Fruit fly (Drosophila melanogaster) whole organism, embryonic: ENCODE results near the gene Bcat.

Experiments
- Atf-2 ChIP-seq: fragments of 200-800 bp; sonication (Bioruptor generic); optimal IDR thresholded peaks from 2 replicates; lab custom pipeline; 2016; ENCODE audit warnings: missing biosample characterization, missing genetic modification characterization
- Blimp-1 ChIP-seq: fragments of 200-800 bp; sonication (Bioruptor generic); optimal IDR thresholded peaks from 3 replicates; lab custom pipeline; 2018; ENCODE audit warnings: missing biosample characterization, missing genetic modification characterization, mild to moderate bottlenecking, moderate library complexity, missing genetic modification reagents
- CG10147 ChIP-seq: fragments of 200-800 bp; sonication (Bioruptor generic); optimal IDR thresholded peaks from 2 replicates; lab custom pipeline; 2019; ENCODE audit warnings: missing biosample characterization, mild to moderate bottlenecking, missing genetic modification characterization, moderate library complexity
- CG10209 ChIP-seq: fragments of 200-800 bp; sonication (Bioruptor generic); optimal IDR thresholded peaks from 3 replicates; lab custom pipeline; 2017; ENCODE audit warnings: missing biosample characterization, mild to moderate bottlenecking, missing genetic modification characterization, missing genetic modification reagents
- CG11247 ChIP-seq: fragments of 200-800 bp; sonication (Bioruptor generic); IDR thresholded peaks from 2 replicates; pipeline ENCODE4 v1.3.6; 2022; ENCODE audit warnings: missing biosample characterization, missing genetic modification characterization
- CG11696 ChIP-seq: fragments of 200-800 bp; sonication (Bioruptor generic); IDR thresholded peaks from 2 replicates; pipeline ENCODE4 v1.3.6; 2022; ENCODE audit warnings: missing biosample characterization, missing genetic modification characterization
- CG12744 ChIP-seq: fragments of 200-800 bp; sonication (Bioruptor generic); optimal IDR thresholded peaks from 2 replicates; lab custom pipeline; 2016; ENCODE audit warnings: missing biosample characterization, missing genetic modification characterization
- CG12769 ChIP-seq: fragments of 200-800 bp; sonication (Bioruptor generic); optimal IDR thresholded peaks from 2 replicates; lab custom pipeline; 2019; ENCODE audit warnings: missing biosample characterization, mild to moderate bottlenecking, missing genetic modification characterization, moderate library complexity
- CG13424 ChIP-seq: fragments of 200-800 bp; sonication (Bioruptor generic); optimal IDR thresholded peaks from 2 replicates; lab custom pipeline; 2019; ENCODE audit warnings: missing biosample characterization, mild to moderate bottlenecking, missing genetic modification characterization, moderate library complexity
- CG13894 ChIP-seq: fragments of 200-800 bp; sonication (Bioruptor generic); optimal IDR thresholded peaks from 3 replicates; lab custom pipeline; 2018; ENCODE audit warnings: missing biosample characterization, mild to moderate bottlenecking, missing genetic modification characterization, moderate library complexity
- CG14014 ChIP-seq: fragments of 200-800 bp; sonication (Bioruptor generic); IDR thresholded peaks from 2 replicates; pipeline ENCODE4 v1.3.6; 2022; ENCODE audit warnings: missing biosample characterization, missing genetic modification characterization
- CG15011 ChIP-seq: fragments of 200-800 bp; sonication (Bioruptor generic); optimal IDR thresholded peaks from 3 replicates; lab custom pipeline; 2018; ENCODE audit warnings: missing biosample characterization, mild to moderate bottlenecking, missing genetic modification characterization
- CG16779 ChIP-seq: fragments of 200-800 bp; sonication (Bioruptor generic); IDR thresholded peaks from 2 replicates; pipeline ENCODE4 v1.3.6; 2022; ENCODE audit warnings: missing biosample characterization, missing genetic modification characterization
- CG17359 ChIP-seq: fragments of 200-800 bp; sonication (Bioruptor generic); optimal IDR thresholded peaks from 3 replicates; lab custom pipeline; 2018; ENCODE audit warnings: missing biosample characterization, mild to moderate bottlenecking, missing genetic modification characterization, moderate library complexity
- CG18599 ChIP-seq: fragments of 200-800 bp; sonication (Bioruptor generic); optimal IDR thresholded peaks from 3 replicates; lab custom pipeline; 2017; ENCODE audit warnings: missing biosample characterization, missing genetic modification characterization, mild to moderate bottlenecking, moderate library complexity, missing genetic modification reagents
- CG2712 ChIP-seq: fragments of 200-800 bp; optimal IDR thresholded peaks from 3 replicates; lab custom pipeline; 2019; ENCODE audit warnings: missing biosample characterization, mild to moderate bottlenecking, missing genetic modification characterization, moderate library complexity
- CG30020 ChIP-seq: fragments of 200-800 bp; optimal IDR thresholded peaks from 2 replicates; lab custom pipeline; 2019; ENCODE audit warnings: missing biosample characterization, mild to moderate bottlenecking, missing genetic modification characterization, moderate library complexity
- CG31224 ChIP-seq: fragments of 200-800 bp; sonication (Bioruptor generic); IDR thresholded peaks from 2 replicates; pipeline ENCODE4 v1.3.6; 2022; ENCODE audit warnings: missing biosample characterization, missing genetic modification characterization
- CG34224 ChIP-seq: fragments of 200-800 bp; sonication (Bioruptor generic); IDR thresholded peaks from 3 replicates; pipeline ENCODE4 v1.3.6; 2022; ENCODE audit warnings: missing biosample characterization, missing genetic modification characterization; ENCODE audit not compliant: partially characterized antibody
- CG4730 ChIP-seq: fragments of 200-800 bp; sonication (Bioruptor generic); IDR thresholded peaks from 2 replicates; pipeline ENCODE4 v1.3.6; 2022; ENCODE audit warnings: missing biosample characterization, missing genetic modification characterization
- CG6654 ChIP-seq: fragments of 200-800 bp; sonication (Bioruptor generic); optimal IDR thresholded peaks from 2 replicates; lab custom pipeline; 2017; ENCODE audit warnings: missing biosample characterization, mild to moderate bottlenecking, missing genetic modification characterization
- CG7963 ChIP-seq: fragments of 200-800 bp; sonication (Bioruptor generic); IDR thresholded peaks from 3 replicates; pipeline ENCODE4 v1.3.6; 2022; ENCODE audit warnings: missing biosample characterization, missing genetic modification characterization; ENCODE audit not compliant: partially characterized antibody
- CG8944 ChIP-seq: fragments of 200-800 bp; sonication (Bioruptor generic); optimal IDR thresholded peaks from 3 replicates; lab custom pipeline; 2016; ENCODE audit warnings: missing biosample characterization, missing genetic modification characterization
- CG9727 ChIP-seq: fragments of 200-800 bp; sonication (Bioruptor generic); optimal IDR thresholded peaks from 3 replicates; lab custom pipeline; 2017; ENCODE audit warnings: missing biosample characterization, mild to moderate bottlenecking, missing genetic modification characterization
- CHES-1-like ChIP-seq: fragments of 200-800 bp; sonication (Bioruptor generic); optimal IDR thresholded peaks from 2 replicates; lab custom pipeline; 2016; ENCODE audit warnings: missing biosample characterization, missing genetic modification characterization
- CkIIα-i1 ChIP-seq: fragments of 200-800 bp; sonication (Bioruptor generic); IDR thresholded peaks from 2 replicates; pipeline ENCODE4 v1.3.6; 2022; ENCODE audit warnings: missing biosample characterization, missing genetic modification characterization
- Myb ChIP-seq: fragments of 200-800 bp; sonication (Bioruptor generic); optimal IDR thresholded peaks from 2 replicates; lab custom pipeline; 2016; ENCODE audit warnings: missing biosample characterization, missing genetic modification characterization
- Nf-YC ChIP-seq: fragments of 200-800 bp; optimal IDR thresholded peaks from 3 replicates; lab custom pipeline; 2019; ENCODE audit warnings: missing biosample characterization, mild to moderate bottlenecking, missing genetic modification characterization, moderate library complexity
- Optix ChIP-seq: fragments of 200-800 bp; sonication (Bioruptor generic); IDR thresholded peaks from 3 replicates; pipeline ENCODE4 v1.3.6; 2022; ENCODE audit warnings: missing biosample characterization, missing genetic modification characterization
- Poxn ChIP-seq: fragments of 200-800 bp; sonication (Bioruptor generic); IDR thresholded peaks from 2 replicates; pipeline ENCODE4 v1.3.6; 2022; ENCODE audit warnings: missing biosample characterization, missing genetic modification characterization
- Ptx1 ChIP-seq: fragments of 200-800 bp; sonication (Bioruptor generic); IDR thresholded peaks from 2 replicates; pipeline ENCODE4 v1.3.6; 2022; ENCODE audit warnings: missing biosample characterization, missing genetic modification characterization
- Ssrp ChIP-seq: fragments of 200-800 bp; sonication (Bioruptor generic); optimal IDR thresholded peaks from 2 replicates; lab custom pipeline; 2018; ENCODE audit warnings: missing biosample characterization, mild to moderate bottlenecking, missing genetic modification characterization, moderate library complexity
- YL-1 ChIP-seq: fragments of 200-800 bp; sonication (Bioruptor generic); optimal IDR thresholded peaks from 3 replicates; lab custom pipeline; 2017; ENCODE audit warnings: missing biosample characterization, mild to moderate bottlenecking, missing genetic modification characterization
- ab ChIP-seq: fragments of 200-800 bp; sonication (Bioruptor generic); optimal IDR thresholded peaks from 2 replicates; lab custom pipeline; 2016; ENCODE audit warnings: missing biosample characterization, missing genetic modification characterization
- ap ChIP-seq: fragments of 200-800 bp; sonication (Bioruptor generic); IDR thresholded peaks from 2 replicates; pipeline ENCODE4 v1.3.6; 2022; ENCODE audit warnings: missing biosample characterization, missing genetic modification characterization
- ash1 ChIP-seq: fragments of 200-800 bp; sonication (Bioruptor generic); optimal IDR thresholded peaks from 2 replicates; lab custom pipeline; 2018; ENCODE audit warnings: missing biosample characterization, mild to moderate bottlenecking, missing genetic modification characterization
- bowl ChIP-seq: fragments of 200-800 bp; sonication (Bioruptor generic); IDR thresholded peaks from 2 replicates; pipeline ENCODE4 v1.3.6; 2022; ENCODE audit warnings: missing biosample characterization, missing genetic modification characterization
- cad ChIP-seq: fragments of >200 bp; optimal IDR thresholded peaks from 2 replicates; lab custom pipeline; 2017; ENCODE audit warnings: missing biosample characterization, missing genetic modification characterization
- dati ChIP-seq: fragments of 200-800 bp; sonication (Bioruptor generic); IDR thresholded peaks from 2 replicates; pipeline ENCODE4 v1.3.6; 2022; ENCODE audit warnings: missing biosample characterization, missing genetic modification characterization
- dpn ChIP-seq, 2 experiments: fragments of 200-800 bp; sonication (Bioruptor generic); optimal IDR thresholded peaks; 3 replicates each; lab custom pipeline; 2016; ENCODE audit warnings: missing biosample characterization in 2 of 2, missing genetic modification characterization in 2 of 2
- fd64A ChIP-seq: fragments of 200-800 bp; sonication (Bioruptor generic); optimal IDR thresholded peaks from 3 replicates; lab custom pipeline; 2018; ENCODE audit warnings: missing biosample characterization, mild to moderate bottlenecking, missing genetic modification characterization
- gcm ChIP-seq: fragments of 200-800 bp; sonication (Bioruptor generic); optimal IDR thresholded peaks from 2 replicates; lab custom pipeline; 2019; ENCODE audit warnings: missing biosample characterization, mild to moderate bottlenecking, missing genetic modification characterization, moderate library complexity
- grn ChIP-seq: fragments of 200-800 bp; sonication (Bioruptor generic); optimal IDR thresholded peaks from 3 replicates; lab custom pipeline; 2017; ENCODE audit warnings: missing biosample characterization, missing genetic modification characterization
- hbn ChIP-seq: fragments of 200-800 bp; sonication (Bioruptor generic); IDR thresholded peaks from 2 replicates; pipeline ENCODE4 v1.3.6; 2022; ENCODE audit warnings: missing biosample characterization, missing genetic modification characterization; ENCODE audit not compliant: partially characterized antibody
- kay ChIP-seq: fragments of 200-800 bp; sonication (Bioruptor generic); optimal IDR thresholded peaks from 2 replicates; lab custom pipeline; 2016; ENCODE audit warnings: missing biosample characterization, missing genetic modification characterization
- lab ChIP-seq: fragments of 200-800 bp; sonication (Bioruptor generic); optimal IDR thresholded peaks from 3 replicates; lab custom pipeline; 2017; ENCODE audit warnings: missing biosample characterization, missing genetic modification characterization, mild to moderate bottlenecking, moderate library complexity, missing genetic modification reagents
- otp ChIP-seq: fragments of 200-800 bp; sonication (Bioruptor generic); IDR thresholded peaks from 3 replicates; pipeline ENCODE4, ENCODE4 v1.3.6; 2022; ENCODE audit warnings: missing biosample characterization, missing genetic modification characterization
- phol ChIP-seq: fragments of 200-800 bp; sonication (Bioruptor generic); optimal IDR thresholded peaks from 3 replicates; lab custom pipeline; 2018; ENCODE audit warnings: missing biosample characterization, mild to moderate bottlenecking, missing genetic modification characterization, moderate library complexity
- stc ChIP-seq: fragments of 200-800 bp; sonication (Bioruptor generic); IDR thresholded peaks from 2 replicates; pipeline ENCODE4 v1.3.6; 2022; ENCODE audit warnings: missing biosample characterization, missing genetic modification characterization
- zen2 ChIP-seq: fragments of 200-800 bp; sonication (Bioruptor generic); IDR thresholded peaks from 3 replicates; pipeline ENCODE4 v1.3.6; 2022; ENCODE audit warnings: missing biosample characterization, missing genetic modification characterization; ENCODE audit not compliant: partially characterized antibody

Bcat gene

dm6 chrX:13412941-13413613, 16.4 kb downstream of the Bcat start, which contains the start of the genes CG1998 and Set2 (continued):
- no peak for TF ChIP-seq bowl (GFP tag; lab: Robert Waterston, UW)
- TF ChIP-seq CG7963 (GFP tag; lab: Robert Waterston, UW), result no peak
- TF ChIP-seq CG10209 (GFP tag; lab: Kevin White, UChicago), result no peak
- no peak for TF ChIP-seq Blimp-1 (GFP tag; lab: Kevin White, UChicago)
- no peak for TF ChIP-seq CG12769 (tag; lab: Kevin White, UChicago)
- TF ChIP-seq hbn (GFP tag; lab: Robert Waterston, UW), result peak; percentile 34; the same call in 1 of the 2 replicates
- no peak for TF ChIP-seq ap (GFP tag; lab: Robert Waterston, UW)
- no peak for TF ChIP-seq Optix (GFP tag; lab: Robert Waterston, UW)
- TF ChIP-seq ab, result no peak
- TF ChIP-seq Atf-2 (GFP tag; lab: Kevin White, UChicago), result no peak
- TF ChIP-seq CkIIα-i1 (GFP tag; lab: Robert Waterston, UW), result no peak
- TF ChIP-seq stc, result no peak
- peak; percentile 83 for TF ChIP-seq YL-1 (GFP tag; lab: Kevin White, UChicago)
- TF ChIP-seq CG8944 (GFP tag; lab: Kevin White, UChicago), result no peak
- TF ChIP-seq lab (GFP tag; lab: Kevin White, UChicago), result no peak
- no peak for TF ChIP-seq ash1
- TF ChIP-seq dpn (GFP tag; optimal IDR thresholded peaks at IDR 0.05; lab: Kevin White, UChicago), result peak in 1 of 2 experiments; percentile 47
- peak; percentile 35 for TF ChIP-seq CG13424
- TF ChIP-seq Ptx1 (GFP tag; lab: Robert Waterston, UW), result peak; percentile 29; the same call in 1 of the 2 replicates
- no peak for TF ChIP-seq CG12744
- TF ChIP-seq phol (tag; lab: Kevin White, UChicago), result peak; percentile 54
- TF ChIP-seq Nf-YC (tag; lab: Kevin White, UChicago), result peak; percentile 55
- no peak for TF ChIP-seq CG11247 (GFP tag; lab: Robert Waterston, UW)
- TF ChIP-seq CG15011, result no peak
- no peak for TF ChIP-seq dati (GFP tag; lab: Robert Waterston, UW)
- TF ChIP-seq fd64A (GFP tag; lab: Kevin White, UChicago), result no peak
- no peak for TF ChIP-seq zen2
- no peak for TF ChIP-seq CG18599 (GFP tag; lab: Kevin White, UChicago)
- no peak for TF ChIP-seq CG6654 (GFP tag; lab: Kevin White, UChicago)
- TF ChIP-seq CG13894 (tag; lab: Kevin White, UChicago), result peak; percentile 51
- no peak for TF ChIP-seq CG11696
- TF ChIP-seq kay (GFP tag; lab: Kevin White, UChicago), result no peak
- no peak for TF ChIP-seq grn (GFP tag; lab: Kevin White, UChicago)
- TF ChIP-seq CG16779 (GFP tag; lab: Robert Waterston, UW), result no peak
- TF ChIP-seq Poxn (GFP tag; lab: Robert Waterston, UW), result no peak
- no peak for TF ChIP-seq CG30020 (tag; lab: Kevin White, UChicago)
- no peak for TF ChIP-seq cad (GFP tag; lab: Kevin White, UChicago)
- TF ChIP-seq CG4730, result no peak
- TF ChIP-seq Ssrp (tag; lab: Kevin White, UChicago), result no peak
- no peak for TF ChIP-seq otp (GFP tag; lab: Robert Waterston, UW)
- TF ChIP-seq CG34224 (GFP tag; lab: Robert Waterston, UW), result peak; percentile 11; the same call in 1 of the 3 replicates
- TF ChIP-seq gcm (GFP tag; lab: Kevin White, UChicago), result no peak
- TF ChIP-seq CHES-1-like (GFP tag; lab: Kevin White, UChicago), result peak; percentile 73
- no peak for TF ChIP-seq CG14014 (GFP tag; lab: Robert Waterston, UW)
- peak; percentile 51 for TF ChIP-seq CG2712
- no peak for TF ChIP-seq CG31224 (GFP tag; lab: Robert Waterston, UW)
- TF ChIP-seq CG10147 (GFP tag; lab: Kevin White, UChicago), result no peak
- peak; percentile 28 for TF ChIP-seq CG9727
- no peak for TF ChIP-seq CG17359 (tag; lab: Kevin White, UChicago)
- peak; percentile 90 for TF ChIP-seq Myb (GFP tag; lab: Kevin White, UChicago)
